Fruit fly (Drosophila melanogaster) S2 (cell line): ENCODE results near the gene Cpsf100.

Source experiments
- CG8478 ChIP-seq: fragments of >200 bp; optimal IDR thresholded peaks from 2 replicates; lab custom pipeline; 2018
- CTCF ChIP-seq, 2 experiments: fragments of >200 bp; optimal IDR thresholded peaks; 2 replicates each; lab custom pipeline; 2018

dm6 chr3R:29069208-29070072, 35.1 kb downstream of the Cpsf100 start:
- TF ChIP-seq CTCF (optimal IDR thresholded peaks at IDR 0.05; lab: Kevin White, UChicago), result no peak
- TF ChIP-seq CG8478, result no peak
